Worm (Caenorhabditis elegans): Measurements from ENCODE around the gene irld-7.

- TF ChIP-seq ceh-9 (tag; optimal IDR thresholded peaks at IDR 0.05): no peak
- peak; percentile 44 for TF ChIP-seq snpc-4 (tag; optimal IDR thresholded peaks at IDR 0.05)
- TF ChIP-seq egl-27 (tag; optimal IDR thresholded peaks at IDR 0.05): no peak
- TF ChIP-seq nhr-77 (tag; optimal IDR thresholded peaks at IDR 0.05): no peak
- TF ChIP-seq nhr-23 (tag; optimal IDR thresholded peaks at IDR 0.05): no peak
- TF ChIP-seq ZK546.5 (tag; optimal IDR thresholded peaks at IDR 0.05): no peak
- TF ChIP-seq lin-39 (tag; optimal IDR thresholded peaks at IDR 0.05): no peak
These were observed 24.6 kb upstream of the irld-7 start for ce11 chrIV:6565605-6566004.

Measured in whole organism, L3 larva.